Worm (Caenorhabditis elegans) whole organism, midembryonic: ENCODE results near the gene pri-1.

Experiments
- T22C8.4 ChIP-seq: fragments of 200-800 bp; sonication (Bioruptor generic); IDR thresholded peaks from 2 replicates; pipeline ENCODE4 v1.3.6; 2022; ENCODE audit warnings: missing genetic modification characterization, missing compliant biosample characterization
- flt-1 ChIP-seq: fragments of 200-800 bp; sonication (Bioruptor generic); IDR thresholded peaks from 2 replicates; pipeline ENCODE4 v1.3.6; 2022; ENCODE audit warnings: missing genetic modification characterization, missing compliant biosample characterization
- med-1 ChIP-seq: sonication (generic microtip); optimal IDR thresholded peaks from 2 replicates; lab custom pipeline; 2017; ENCODE audit warnings: missing genetic modification characterization, mild to moderate bottlenecking, missing compliant biosample characterization, antibody characterized with exemption, missing genetic modification reagents; ENCODE audit not compliant: insufficient read depth
- tab-1 ChIP-seq: fragments of 200-800 bp; sonication (Bioruptor generic); IDR thresholded peaks from 2 replicates; pipeline ENCODE4 v1.3.6; 2022; ENCODE audit warnings: missing genetic modification characterization, missing compliant biosample characterization
- ztf-29 ChIP-seq: fragments of 200-800 bp; sonication (Bioruptor generic); IDR thresholded peaks from 2 replicates; pipeline ENCODE4 v1.3.6; 2022; ENCODE audit warnings: missing genetic modification reagents, missing genetic modification characterization, missing compliant biosample characterization

DNA sequence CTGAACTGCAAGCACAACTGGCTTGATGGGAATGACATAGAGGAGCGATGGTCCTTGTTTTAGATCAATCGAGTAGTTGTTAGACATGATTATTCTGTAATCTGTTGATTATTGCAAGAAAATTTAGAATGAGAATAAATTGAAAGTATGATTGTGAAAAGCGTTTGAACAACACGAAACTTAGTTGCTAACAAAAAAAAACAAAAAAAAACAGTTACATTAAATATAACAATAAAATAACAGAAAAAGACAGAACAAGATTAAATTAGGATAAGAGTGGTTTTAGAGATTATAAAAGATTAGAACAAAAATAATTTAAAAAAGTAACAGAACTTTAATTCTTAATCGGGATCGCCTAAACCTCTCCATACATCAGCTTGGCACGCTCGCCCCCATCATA is 50.8 kb downstream of the pri-1 start, which contains the start of gene C48B4.9:
- TF ChIP-seq ztf-29 (no peak), tab-1 (no peak), T22C8.4 (no peak), flt-1 (GFP tag; lab: Robert Waterston, UW) (no peak), med-1 (GFP tag; lab: Kevin White, UChicago) (no peak)
